Fruit fly (Drosophila melanogaster) whole organism, wandering third instar larva: Measurements from ENCODE around the gene Pmm2.

Experiments used
- Abd-B ChIP-seq: fragments of >200 bp; optimal IDR thresholded peaks from 2 replicates; lab custom pipeline; 2017; ENCODE audit warnings: missing biosample characterization, missing genetic modification characterization
- CG32264 ChIP-seq: fragments of 200-800 bp; sonication (Bioruptor generic); optimal IDR thresholded peaks from 2 replicates; lab custom pipeline; 2016; ENCODE audit warnings: missing biosample characterization, missing genetic modification characterization
- CG9705 ChIP-seq: fragments of 200-800 bp; sonication (Bioruptor generic); optimal IDR thresholded peaks from 2 replicates; lab custom pipeline; 2018; ENCODE audit warnings: missing biosample characterization, mild to moderate bottlenecking, missing genetic modification characterization
- CrebA ChIP-seq: fragments of 200-800 bp; sonication (Bioruptor generic); optimal IDR thresholded peaks from 2 replicates; lab custom pipeline; 2016; ENCODE audit warnings: missing biosample characterization, mild to moderate bottlenecking, missing genetic modification characterization, borderline replicate concordance
- Dfd ChIP-seq: fragments of >200 bp; optimal IDR thresholded peaks from 2 replicates; lab custom pipeline; 2017; ENCODE audit warnings: missing biosample characterization, missing genetic modification characterization
- GATAd ChIP-seq: sonication (Bioruptor generic); optimal IDR thresholded peaks from 2 replicates; lab custom pipeline; 2016; ENCODE audit warnings: missing biosample characterization, missing genetic modification characterization
- HLH106 ChIP-seq: fragments of 200-800 bp; optimal IDR thresholded peaks from 3 replicates; lab custom pipeline; 2019; ENCODE audit warnings: missing biosample characterization, mild to moderate bottlenecking, missing genetic modification characterization, moderate library complexity
- Hnf4 ChIP-seq: fragments of 200-800 bp; sonication (Bioruptor generic); optimal IDR thresholded peaks from 2 replicates; lab custom pipeline; 2016; ENCODE audit warnings: missing biosample characterization, mild to moderate bottlenecking, missing genetic modification characterization
- Hr83 ChIP-seq: fragments of 200-300 bp; sonication (Bioruptor generic); optimal IDR thresholded peaks from 2 replicates; lab custom pipeline; 2016; ENCODE audit warnings: missing biosample characterization, mild to moderate bottlenecking, missing genetic modification characterization, moderate library complexity; ENCODE audit not compliant: poor library complexity, severe bottlenecking
- Jra ChIP-seq: sonication (Bioruptor generic); optimal IDR thresholded peaks from 2 replicates; lab custom pipeline; 2016; ENCODE audit warnings: missing biosample characterization, missing genetic modification characterization
- Mio ChIP-seq: sonication (Bioruptor generic); optimal IDR thresholded peaks from 2 replicates; lab custom pipeline; 2016; ENCODE audit warnings: missing biosample characterization, missing genetic modification characterization
- Myc ChIP-seq: fragments of >200 bp; optimal IDR thresholded peaks from 2 replicates; lab custom pipeline; 2017
- OdsH ChIP-seq: fragments of 200-800 bp; sonication (Bioruptor generic); optimal IDR thresholded peaks from 2 replicates; lab custom pipeline; 2016; ENCODE audit warnings: missing biosample characterization, mild to moderate bottlenecking, missing genetic modification characterization
- Rel ChIP-seq, 2 experiments: fragments of 200-800 bp; sonication (Bioruptor generic) in 1 of 2; optimal IDR thresholded peaks; 2 replicates in 1 of 2; 3 replicates in 1 of 2; lab custom pipeline; 2016 to 2019; ENCODE audit warnings: mild to moderate bottlenecking in 2 of 2, missing biosample characterization in 2 of 2, missing genetic modification characterization in 2 of 2, moderate library complexity in 1 of 2
- Sp1 ChIP-seq: fragments of 200-800 bp; sonication (Bioruptor generic); optimal IDR thresholded peaks from 3 replicates; lab custom pipeline; 2019; ENCODE audit warnings: missing biosample characterization, mild to moderate bottlenecking, missing genetic modification characterization, moderate library complexity
- br ChIP-seq: fragments of 200-800 bp; sonication (Bioruptor generic); optimal IDR thresholded peaks from 2 replicates; lab custom pipeline; 2016; ENCODE audit warnings: missing biosample characterization, missing genetic modification characterization
- dl ChIP-seq, 2 experiments: fragments of 175-275, 200-275 bp in 1 of 2; fragments of 200-275 bp in 1 of 2; sonication (Bioruptor generic); optimal IDR thresholded peaks; lab custom pipeline; 2018; ENCODE audit warnings: mild to moderate bottlenecking in 2 of 2, missing biosample characterization in 2 of 2, missing genetic modification characterization in 2 of 2, moderate library complexity in 2 of 2; ENCODE audit not compliant: partially characterized antibody in 2 of 2, insufficient read depth in 1 of 2
- dmrt93B ChIP-seq: fragments of 200-800 bp; sonication (Bioruptor generic); optimal IDR thresholded peaks from 2 replicates; lab custom pipeline; 2018; ENCODE audit warnings: missing biosample characterization, mild to moderate bottlenecking, missing genetic modification characterization
- dsf ChIP-seq: sonication (Bioruptor generic); optimal IDR thresholded peaks from 2 replicates; lab custom pipeline; 2016; ENCODE audit warnings: missing biosample characterization, missing genetic modification characterization, borderline replicate concordance
- ey ChIP-seq: fragments of 200-800 bp; sonication (Bioruptor generic); optimal IDR thresholded peaks from 2 replicates; lab custom pipeline; 2016; ENCODE audit warnings: missing biosample characterization, missing genetic modification characterization
- foxo ChIP-seq, 2 experiments: fragments of 200-800 bp; sonication (Bioruptor generic); optimal IDR thresholded peaks; 2 replicates in 1 of 2; 3 replicates in 1 of 2; lab custom pipeline; 2016 to 2017; ENCODE audit warnings: missing biosample characterization in 2 of 2, missing genetic modification characterization in 2 of 2
- fru ChIP-seq: fragments of 200-800 bp; sonication (Bioruptor generic); optimal IDR thresholded peaks from 3 replicates; lab custom pipeline; 2016; ENCODE audit warnings: missing biosample characterization, mild to moderate bottlenecking, missing genetic modification characterization
- h ChIP-seq: fragments of 200-800 bp; sonication (Bioruptor generic); optimal IDR thresholded peaks from 3 replicates; lab custom pipeline; 2016; ENCODE audit warnings: missing biosample characterization, mild to moderate bottlenecking, missing genetic modification characterization
- jim ChIP-seq: fragments of 175-275, 200-325 bp; sonication (Bioruptor generic); optimal IDR thresholded peaks from 2 replicates; lab custom pipeline; 2016; ENCODE audit warnings: missing biosample characterization, mild to moderate bottlenecking, missing genetic modification characterization
- pan ChIP-seq: fragments of >200 bp; optimal IDR thresholded peaks from 2 replicates; lab custom pipeline; 2017
- psq ChIP-seq: fragments of 200-800 bp; sonication (Bioruptor generic); optimal IDR thresholded peaks from 3 replicates; lab custom pipeline; 2017; ENCODE audit warnings: missing biosample characterization, mild to moderate bottlenecking, missing genetic modification characterization, moderate library complexity
- rgr ChIP-seq: fragments of 200-800 bp; sonication (Bioruptor generic); optimal IDR thresholded peaks from 3 replicates; lab custom pipeline; 2016; ENCODE audit warnings: missing biosample characterization, mild to moderate bottlenecking, missing genetic modification characterization
- sage ChIP-seq: fragments of 200-800 bp; sonication (Bioruptor generic); optimal IDR thresholded peaks from 2 replicates; lab custom pipeline; 2016; ENCODE audit warnings: missing biosample characterization, mild to moderate bottlenecking, missing genetic modification characterization
- sv ChIP-seq: fragments of 200-800 bp; sonication (Bioruptor generic); optimal IDR thresholded peaks from 3 replicates; lab custom pipeline; 2016; ENCODE audit warnings: missing biosample characterization, missing genetic modification characterization
- tai ChIP-seq: sonication (Bioruptor generic); optimal IDR thresholded peaks from 2 replicates; lab custom pipeline; 2016; ENCODE audit warnings: missing biosample characterization, missing genetic modification characterization
- usp ChIP-seq: fragments of >200 bp; optimal IDR thresholded peaks from 2 replicates; lab custom pipeline; 2017; ENCODE audit warnings: missing biosample characterization, missing genetic modification characterization
- woc ChIP-seq: sonication (Bioruptor generic); optimal IDR thresholded peaks from 2 replicates; lab custom pipeline; 2016; ENCODE audit warnings: missing biosample characterization, mild to moderate bottlenecking, missing genetic modification characterization

The Pmm2 gene

DNA sequence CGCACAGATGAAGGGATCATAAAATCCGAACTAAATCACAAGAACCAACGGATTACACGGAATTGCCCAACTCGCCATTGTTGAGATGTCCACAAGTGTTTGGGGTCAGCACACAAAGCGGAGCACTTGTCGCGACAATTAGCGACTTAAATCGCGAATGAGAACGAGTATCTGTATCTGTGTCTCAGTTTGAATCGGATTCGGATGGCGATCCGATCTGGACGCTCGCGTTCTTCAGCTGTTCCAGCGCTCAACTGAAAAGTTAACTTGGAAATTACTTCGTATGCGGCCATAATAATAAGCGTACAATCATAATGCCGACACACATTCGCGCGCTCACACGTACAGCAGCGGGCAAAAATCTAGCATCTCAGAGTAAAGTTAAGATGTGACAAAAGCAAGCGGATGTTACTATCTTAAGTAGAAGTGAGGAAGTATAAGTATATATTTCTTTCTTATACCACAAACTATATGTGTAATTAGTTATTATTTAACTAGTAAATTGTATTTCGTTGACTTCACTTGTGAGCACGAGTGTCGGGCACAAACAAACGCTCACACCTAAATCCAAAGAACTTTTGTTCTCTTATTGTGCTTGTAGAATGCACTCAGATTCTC, 43.9 kb upstream of the Pmm2 start, which contains the start of gene CG10660 (continued):
- TF ChIP-seq Rel (GFP tag; optimal IDR thresholded peaks at IDR 0.05; lab: Kevin White, UChicago) (peak; percentile 61), Rel (tag; optimal IDR thresholded peaks at IDR 0.05; lab: Kevin White, UChicago) (peak; percentile 18), CG9705 (GFP tag; lab: Kevin White, UChicago) (peak; percentile 43), GATAd (peak; percentile 37), Dfd (GFP tag; lab: Kevin White, UChicago) (no peak), woc (GFP tag; lab: Kevin White, UChicago) (peak; percentile 84), Myc (lab: Kevin White, UChicago) (no peak), Abd-B (GFP tag; lab: Kevin White, UChicago) (no peak)

DNA sequence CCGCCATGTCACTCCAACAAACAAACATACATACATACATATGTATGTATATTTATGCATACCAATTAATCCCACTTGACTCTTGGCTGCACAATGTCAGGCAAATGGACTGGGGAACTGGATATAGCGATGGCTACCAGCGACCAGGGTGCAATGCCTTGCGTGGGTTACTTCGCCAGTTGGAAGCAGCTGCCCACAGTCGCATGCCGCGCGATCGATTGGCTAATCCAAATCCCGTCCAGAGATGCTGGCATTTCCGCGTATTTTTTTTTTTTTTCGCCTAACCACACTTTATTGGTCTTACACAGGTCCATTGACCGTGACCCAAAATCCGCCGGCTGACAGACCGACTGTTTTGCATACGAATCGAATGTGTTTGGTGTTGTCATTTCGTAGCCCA, 40.1 kb upstream of the Pmm2 start:
- TF ChIP-seq sage (no peak), fru (no peak), pan (lab: Kevin White, UChicago) (no peak), Jra (GFP tag; lab: Kevin White, UChicago) (no peak), dmrt93B (GFP tag; lab: Kevin White, UChicago) (no peak), h (GFP tag; lab: Kevin White, UChicago) (no peak), Hnf4 (GFP tag; lab: Kevin White, UChicago) (no peak), Dfd (GFP tag; lab: Kevin White, UChicago) (no peak), Rel (GFP tag; optimal IDR thresholded peaks at IDR 0.05; lab: Kevin White, UChicago) (no peak), Rel (tag; optimal IDR thresholded peaks at IDR 0.05; lab: Kevin White, UChicago) (no peak), CG32264 (GFP tag; lab: Kevin White, UChicago) (no peak), CG9705 (GFP tag; lab: Kevin White, UChicago) (no peak), usp (GFP tag; lab: Kevin White, UChicago) (no peak), ey (no peak), OdsH (GFP tag; lab: Kevin White, UChicago) (no peak), foxo (GFP tag; optimal IDR thresholded peaks at IDR 0.05; lab: Kevin White, UChicago) (no peak), Myc (lab: Kevin White, UChicago) (no peak), dsf (GFP tag; lab: Kevin White, UChicago) (no peak), br (GFP tag; lab: Kevin White, UChicago) (no peak), psq (GFP tag; lab: Kevin White, UChicago) (no peak)

DNA sequence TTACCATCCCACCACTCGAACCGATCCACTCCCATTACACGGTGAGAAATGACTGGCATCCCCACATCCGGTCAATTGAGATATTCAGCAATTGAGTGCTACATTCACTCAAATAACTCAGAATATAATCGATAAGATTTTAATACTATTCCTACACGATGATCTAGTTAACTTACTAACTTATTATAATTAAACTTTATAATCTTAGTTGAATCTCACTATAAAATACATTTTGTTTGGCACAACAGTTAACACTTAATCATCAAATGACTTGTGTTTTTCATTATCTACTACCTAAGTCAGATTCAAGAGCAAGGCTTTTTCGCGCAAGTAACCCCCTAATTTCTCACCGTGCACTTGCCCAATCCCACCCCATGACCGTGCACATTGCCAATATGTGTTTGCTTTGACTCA, 39.1 kb upstream of the Pmm2 start:
- TF ChIP-seq Sp1 (GFP tag; lab: Kevin White, UChicago) (peak; percentile 91), psq (GFP tag; lab: Kevin White, UChicago) (peak; percentile 81), Mio (GFP tag; lab: Kevin White, UChicago) (peak; percentile 12), h (GFP tag; lab: Kevin White, UChicago) (peak; percentile 88), ey (peak; percentile 87), Jra (GFP tag; lab: Kevin White, UChicago) (peak; percentile 3), CG9705 (GFP tag; lab: Kevin White, UChicago) (peak; percentile 81), foxo (GFP tag; optimal IDR thresholded peaks at IDR 0.05; lab: Kevin White, UChicago) (peak in 1 of 2 experiments; percentile 87), dsf (GFP tag; lab: Kevin White, UChicago) (peak; percentile 18), Hnf4 (GFP tag; lab: Kevin White, UChicago) (peak; percentile 69), br (GFP tag; lab: Kevin White, UChicago) (peak; percentile 82), rgr (peak; percentile 81), Dfd (GFP tag; lab: Kevin White, UChicago) (no peak), dmrt93B (GFP tag; lab: Kevin White, UChicago) (peak; percentile 86), HLH106 (tag; lab: Kevin White, UChicago) (peak; percentile 90), OdsH (GFP tag; lab: Kevin White, UChicago) (peak; percentile 86), jim (GFP tag; lab: Kevin White, UChicago) (no peak), sv (GFP tag; lab: Kevin White, UChicago) (no peak), dl (GFP tag; optimal IDR thresholded peaks at IDR 0.05; lab: Kevin White, UChicago; ENCODE audit: insufficient read depth in 1 of 2, partially characterized antibody in 2 of 2) (no peak), tai (GFP tag; lab: Kevin White, UChicago) (no peak), woc (GFP tag; lab: Kevin White, UChicago) (peak; percentile 83), CG32264 (GFP tag; lab: Kevin White, UChicago) (peak; percentile 57), fru (peak; percentile 88), Hr83 (no peak), CrebA (GFP tag; lab: Kevin White, UChicago) (no peak), Rel (GFP tag; optimal IDR thresholded peaks at IDR 0.05; lab: Kevin White, UChicago) (no peak), Rel (tag; optimal IDR thresholded peaks at IDR 0.05; lab: Kevin White, UChicago) (peak; percentile 49), sage (peak; percentile 70)
